Fruit fly (Drosophila melanogaster) whole organism, pupa: ENCODE data around the gene CG33912.

Experiments
- CG12605 ChIP-seq: fragments of 200-800 bp; sonication (Bioruptor generic); IDR thresholded peaks from 2 replicates; pipeline ENCODE4 v1.3.6; 2022; ENCODE audit warnings: missing biosample characterization, missing genetic modification characterization
- CG13204 ChIP-seq: fragments of 200-800 bp; sonication (Bioruptor generic); optimal IDR thresholded peaks from 2 replicates; lab custom pipeline; 2018; ENCODE audit warnings: missing biosample characterization, mild to moderate bottlenecking, missing genetic modification characterization, moderate library complexity
- CG14655 ChIP-seq: fragments of 200-800 bp; sonication (Bioruptor generic); optimal IDR thresholded peaks from 3 replicates; lab custom pipeline; 2017; ENCODE audit warnings: mild to moderate bottlenecking, missing biosample characterization, missing genetic modification reagents, missing genetic modification characterization
- CG15710 ChIP-seq: fragments of 200-800 bp; sonication (Bioruptor generic); optimal IDR thresholded peaks from 2 replicates; lab custom pipeline; 2018; ENCODE audit warnings: missing biosample characterization, mild to moderate bottlenecking, missing genetic modification characterization, moderate library complexity
- CG17806 ChIP-seq: fragments of 200-800 bp; sonication (Bioruptor generic); optimal IDR thresholded peaks from 2 replicates; lab custom pipeline; 2018; ENCODE audit warnings: missing biosample characterization, mild to moderate bottlenecking, missing genetic modification characterization, moderate library complexity
- CG34367 ChIP-seq: fragments of 200-800 bp; sonication (Bioruptor generic); optimal IDR thresholded peaks from 2 replicates; lab custom pipeline; 2018; ENCODE audit warnings: missing biosample characterization, mild to moderate bottlenecking, missing genetic modification characterization
- CG4496 ChIP-seq: fragments of 200-800 bp; sonication (Bioruptor generic); IDR thresholded peaks from 3 replicates; pipeline ENCODE4 v1.3.6; 2022; ENCODE audit warnings: missing biosample characterization, missing genetic modification characterization
- CG9948 ChIP-seq: fragments of 200-800 bp; sonication (Bioruptor generic); optimal IDR thresholded peaks from 2 replicates; lab custom pipeline; 2018; ENCODE audit warnings: missing biosample characterization, mild to moderate bottlenecking, missing genetic modification characterization, moderate library complexity
- D1 ChIP-seq: fragments of 200-800 bp; sonication (Bioruptor generic); optimal IDR thresholded peaks from 2 replicates; lab custom pipeline; 2018; ENCODE audit warnings: missing biosample characterization, mild to moderate bottlenecking, missing genetic modification characterization, moderate library complexity
- EcR ChIP-seq: fragments of 200-800 bp; sonication (Bioruptor generic); optimal IDR thresholded peaks from 3 replicates; lab custom pipeline; 2019; ENCODE audit warnings: missing biosample characterization, missing genetic modification characterization, mild to moderate bottlenecking, moderate library complexity, missing genetic modification reagents
- Pif1B ChIP-seq: fragments of 200-800 bp; sonication (Bioruptor generic); optimal IDR thresholded peaks from 3 replicates; lab custom pipeline; 2016; ENCODE audit warnings: missing biosample characterization, missing genetic modification characterization
- Snoo ChIP-seq: fragments of 200-800 bp; sonication (Bioruptor generic); optimal IDR thresholded peaks from 3 replicates; lab custom pipeline; 2017; ENCODE audit warnings: missing biosample characterization, mild to moderate bottlenecking, missing genetic modification characterization, inconsistent platforms
- fd96Ca ChIP-seq: fragments of 200-800 bp; sonication (Bioruptor generic); IDR thresholded peaks from 3 replicates; pipeline ENCODE4 v1.3.6; 2022; ENCODE audit warnings: missing biosample characterization, missing genetic modification characterization
- rn ChIP-seq: fragments of 200-800 bp; sonication (Bioruptor generic); IDR thresholded peaks from 2 replicates; pipeline ENCODE4 v1.3.6; 2022; ENCODE audit warnings: missing biosample characterization, missing genetic modification characterization

DNA sequence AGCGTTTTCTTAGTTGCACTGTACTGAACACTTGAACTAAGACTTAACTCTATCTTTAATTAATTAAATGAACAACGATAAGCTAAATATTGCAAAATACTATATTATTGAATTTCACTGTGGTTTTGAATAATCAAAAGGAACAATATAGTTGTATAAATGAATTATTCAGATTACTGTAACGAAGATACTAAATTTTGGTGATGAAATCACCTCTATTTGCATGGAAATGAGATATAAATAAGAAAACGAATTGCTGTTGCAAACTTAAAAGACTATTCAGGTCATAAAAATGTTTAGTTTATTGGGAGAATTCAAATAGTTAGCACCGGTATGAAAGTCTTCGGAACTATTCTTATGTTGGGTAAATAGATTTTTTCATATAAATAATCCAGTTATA, 3.1 kb upstream of the CG33912 start, which contains the start of gene CG43251:
- TF ChIP-seq CG12605 (GFP tag; lab: Robert Waterston, UW) (no peak), CG14655 (GFP tag; lab: Kevin White, UChicago) (no peak), CG13204 (GFP tag; lab: Kevin White, UChicago) (no peak), rn (GFP tag; lab: Robert Waterston, UW) (no peak), Pif1B (GFP tag; lab: Kevin White, UChicago) (no peak), EcR (GFP tag; lab: Kevin White, UChicago) (no peak), fd96Ca (GFP tag; lab: Robert Waterston, UW) (no peak), Snoo (tag; lab: Kevin White, UChicago) (no peak), CG4496 (GFP tag; lab: Robert Waterston, UW) (no peak), D1 (tag; lab: Kevin White, UChicago) (no peak), CG17806 (tag; lab: Kevin White, UChicago) (no peak), CG9948 (tag; lab: Kevin White, UChicago) (no peak), CG34367 (tag; lab: Kevin White, UChicago) (no peak), CG15710 (tag; lab: Kevin White, UChicago) (no peak)
